Worm (Caenorhabditis elegans) whole organism, early embryonic: Measurements from ENCODE around the gene hst-2.

Experiments used
- B0310.2 ChIP-seq: sonication (generic microtip); optimal IDR thresholded peaks from 2 replicates; lab custom pipeline; 2016; ENCODE audit warnings: mild to moderate bottlenecking, missing genetic modification characterization, missing compliant biosample characterization
- F13C5.2 ChIP-seq: sonication (generic microtip); optimal IDR thresholded peaks from 2 replicates; lab custom pipeline; 2017; ENCODE audit warnings: mild to moderate bottlenecking, missing genetic modification characterization, inconsistent platforms, missing compliant biosample characterization
- aly-1 ChIP-seq: sonication (generic microtip); optimal IDR thresholded peaks from 2 replicates; lab custom pipeline; 2016; ENCODE audit warnings: missing genetic modification characterization, missing compliant biosample characterization
- ama-1 ChIP-seq: fragments of 150-350 bp; optimal IDR thresholded peaks from 2 replicates; lab custom pipeline; 2014
- ceh-13 ChIP-seq: fragments of 200-800 bp; sonication (Bioruptor generic); optimal IDR thresholded peaks from 2 replicates; lab custom pipeline; 2018; ENCODE audit warnings: mild to moderate bottlenecking, missing genetic modification characterization, missing compliant biosample characterization
- ceh-36 ChIP-seq: sonication (generic microtip); optimal IDR thresholded peaks from 2 replicates; lab custom pipeline; 2016; ENCODE audit warnings: missing genetic modification characterization, inconsistent platforms, missing compliant biosample characterization
- hmbx-1 ChIP-seq: sonication (generic microtip); optimal IDR thresholded peaks from 2 replicates; lab custom pipeline; 2016; ENCODE audit warnings: mild to moderate bottlenecking, missing genetic modification characterization, missing compliant biosample characterization
- hmg-4 ChIP-seq: fragments of 200-800 bp; sonication (Bioruptor generic); optimal IDR thresholded peaks from 2 replicates; lab custom pipeline; 2018; ENCODE audit warnings: mild to moderate bottlenecking, missing genetic modification characterization, missing compliant biosample characterization
- hnd-1 ChIP-seq: sonication (generic microtip); optimal IDR thresholded peaks from 2 replicates; lab custom pipeline; 2016; ENCODE audit warnings: missing genetic modification characterization, missing compliant biosample characterization
- tbx-37 ChIP-seq: fragments of 200-800 bp; sonication (Bioruptor generic); conservative IDR thresholded peaks from 2 replicates; pipeline ENCODE4 v1.3.6; 2022; ENCODE audit warnings: missing genetic modification reagents, missing genetic modification characterization, missing compliant biosample characterization
- tra-4 ChIP-seq: sonication (generic microtip); optimal IDR thresholded peaks from 2 replicates; lab custom pipeline; 2017; ENCODE audit warnings: missing genetic modification characterization, missing compliant biosample characterization

DNA sequence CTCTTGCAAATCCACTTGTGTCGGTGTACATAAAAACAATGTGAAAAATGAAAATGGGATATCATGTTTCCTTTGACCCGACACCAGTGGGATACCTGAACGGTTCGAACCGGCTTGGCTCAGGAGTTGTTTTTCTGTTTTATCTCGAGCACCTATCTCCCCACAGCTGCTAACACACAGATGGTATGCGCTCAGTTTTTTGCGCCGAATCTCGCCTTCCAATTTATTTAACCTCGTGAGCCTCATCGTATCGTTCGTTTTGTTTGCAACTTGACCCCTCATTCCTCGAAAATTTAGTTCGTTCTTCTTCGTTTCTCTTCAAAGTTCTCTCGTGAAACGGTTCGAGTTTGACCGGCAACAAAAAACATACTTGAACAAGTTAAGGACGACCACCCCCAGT, 46.4 kb downstream of the hst-2 start, which contains the start of gene C05C9.1:
- no peak for TF ChIP-seq F13C5.2 (tag; lab: Kevin White, UChicago)
- TF ChIP-seq ceh-13 (GFP tag; lab: Kevin White, UChicago): no peak
- TF ChIP-seq hmbx-1 (tag; lab: Kevin White, UChicago): no peak
- TF ChIP-seq hnd-1: no peak
- TF ChIP-seq tbx-37 (GFP tag; lab: Robert Waterston, UW): no peak
- no peak for TF ChIP-seq aly-1 (tag; lab: Kevin White, UChicago)
- no peak for TF ChIP-seq hmg-4 (GFP tag; lab: Kevin White, UChicago)
- no peak for TF ChIP-seq ama-1 (lab: Kevin White, UChicago)
- TF ChIP-seq ceh-36: no peak
- TF ChIP-seq tra-4 (tag; lab: Kevin White, UChicago): no peak
- TF ChIP-seq B0310.2: no peak
